Fruit fly (Drosophila melanogaster): ENCODE measurements around the gene myd.

myd gene

dm6 chr3R:19180263-19180893 lies at the start of gene myd, which contains the start of gene CG5555 (continued):
- TF ChIP-seq Antp (GFP tag; optimal IDR thresholded peaks at IDR 0.05) (no peak), crp (GFP tag; optimal IDR thresholded peaks at IDR 0.05) (peak in 1 of 2 experiments; percentile 4), CG7372 (GFP tag; IDR thresholded peaks at IDR 0.05) (no peak), Neu2 (GFP tag; optimal IDR thresholded peaks at IDR 0.05; ENCODE audit: borderline replicate concordance) (no peak), CG12104 (GFP tag; optimal IDR thresholded peaks at IDR 0.05) (no peak), CG8290 (GFP tag; optimal IDR thresholded peaks at IDR 0.05) (no peak), CG8290 (tag; optimal IDR thresholded peaks at IDR 0.05) (peak in 1 of 2 experiments; percentile 63), ato (GFP tag; IDR thresholded peaks at IDR 0.05; ENCODE audit: partially characterized antibody) (peak; percentile 69; the same call in 1 of the 2 replicates), Sox100B (GFP tag; optimal IDR thresholded peaks at IDR 0.05) (no peak), GATAe (GFP tag; conservative IDR thresholded peaks at IDR 0.05) (no peak), CG14710 (tag; optimal IDR thresholded peaks at IDR 0.05) (peak; percentile 26), CG4282 (GFP tag; optimal IDR thresholded peaks at IDR 0.05) (no peak), dimm (GFP tag; IDR thresholded peaks at IDR 0.05) (no peak), CG30431 (GFP tag; optimal IDR thresholded peaks at IDR 0.05) (no peak), CG3995 (GFP tag; optimal IDR thresholded peaks at IDR 0.05) (peak; percentile 87), CG5245 (GFP tag; optimal IDR thresholded peaks at IDR 0.05) (no peak), cwo (GFP tag; optimal IDR thresholded peaks at IDR 0.05) (no peak), CG7357 (GFP tag; IDR thresholded peaks at IDR 0.05) (peak; percentile 33; the same call in 1 of the 3 replicates), CG4707 (GFP tag; optimal IDR thresholded peaks at IDR 0.05) (no peak), CG10959 (GFP tag; IDR thresholded peaks at IDR 0.05) (no peak), CHES-1-like (GFP tag; optimal IDR thresholded peaks at IDR 0.05) (no peak), CG10565 (GFP tag; optimal IDR thresholded peaks at IDR 0.05) (no peak), CG3726 (GFP tag; IDR thresholded peaks at IDR 0.05) (no peak), Spps (tag; optimal IDR thresholded peaks at IDR 0.05) (no peak), chm (GFP tag; IDR thresholded peaks at IDR 0.05) (peak; percentile 28; the same call in 1 of the 2 replicates), bowl (GFP tag; IDR thresholded peaks at IDR 0.05) (peak; percentile 19; the same call in 1 of the 2 replicates), sim (GFP tag; IDR thresholded peaks at IDR 0.05) (no peak), p53 (GFP tag; optimal IDR thresholded peaks at IDR 0.05) (no peak), sob (GFP tag; IDR thresholded peaks at IDR 0.05) (peak; percentile 64; the same call in 1 of the 2 replicates), Side (GFP tag; optimal IDR thresholded peaks at IDR 0.05) (no peak), crc (GFP tag; optimal IDR thresholded peaks at IDR 0.05) (peak; percentile 13), kah (GFP tag; optimal IDR thresholded peaks at IDR 0.05) (no peak), ham (GFP tag; IDR thresholded peaks at IDR 0.05) (no peak), HLH54F (GFP tag; optimal IDR thresholded peaks at IDR 0.05) (peak; percentile 60), CG10147 (GFP tag; optimal IDR thresholded peaks at IDR 0.05) (peak; percentile 0), sqz (GFP tag; optimal IDR thresholded peaks at IDR 0.05) (no peak), CG13296 (GFP tag; optimal IDR thresholded peaks at IDR 0.05) (peak; percentile 46), NfI (GFP tag; optimal IDR thresholded peaks at IDR 0.05) (peak; percentile 50), CG15011 (GFP tag; optimal IDR thresholded peaks at IDR 0.05) (no peak), Mes4 (GFP tag; optimal IDR thresholded peaks at IDR 0.05) (no peak), CG31388 (GFP tag; optimal IDR thresholded peaks at IDR 0.05) (no peak), amos (GFP tag; IDR thresholded peaks at IDR 0.05; ENCODE audit: partially characterized antibody) (peak; percentile 69; the same call in 1 of the 2 replicates), CG9876 (GFP tag; optimal IDR thresholded peaks at IDR 0.05) (no peak), CG12155 (GFP tag; optimal IDR thresholded peaks at IDR 0.05) (peak; percentile 52), CG18764 (GFP tag; optimal IDR thresholded peaks at IDR 0.05) (no peak), CG4424 (GFP tag; optimal IDR thresholded peaks at IDR 0.05) (no peak), caup (GFP tag; optimal IDR thresholded peaks at IDR 0.05; ENCODE audit: severe bottlenecking) (peak; percentile 26), al (GFP tag; IDR thresholded peaks at IDR 0.05) (no peak), NK7.1 (GFP tag; optimal IDR thresholded peaks at IDR 0.05) (peak; percentile 30), CG30020 (tag; optimal IDR thresholded peaks at IDR 0.05) (no peak)
